Fruit fly (Drosophila melanogaster) whole organism, embryonic: ENCODE data around the gene ana1.

Experiments
- Ada2b ChIP-seq: fragments of 200-800 bp; sonication (Bioruptor generic); IDR thresholded peaks from 2 replicates; pipeline ENCODE4 v1.3.6; 2022; ENCODE audit warnings: missing biosample characterization, missing genetic modification characterization
- Adf1 ChIP-seq: fragments of 200-800 bp; sonication (Bioruptor generic); IDR thresholded peaks from 2 replicates; pipeline ENCODE4 v1.3.6; 2022; ENCODE audit warnings: missing biosample characterization, missing genetic modification characterization
- CG1024 ChIP-seq: fragments of 200-800 bp; sonication (Bioruptor generic); IDR thresholded peaks from 2 replicates; pipeline ENCODE4 v1.3.6; 2022; ENCODE audit warnings: missing biosample characterization, missing genetic modification characterization
- CG10321 ChIP-seq: fragments of 200-800 bp; sonication (Bioruptor generic); IDR thresholded peaks from 2 replicates; pipeline ENCODE4 v1.3.6; 2022; ENCODE audit warnings: missing biosample characterization, missing genetic modification characterization
- CG12299 ChIP-seq: fragments of 200-800 bp; sonication (Bioruptor generic); optimal IDR thresholded peaks from 2 replicates; lab custom pipeline; 2018; ENCODE audit warnings: missing biosample characterization, mild to moderate bottlenecking, missing genetic modification characterization
- CG12659 ChIP-seq: fragments of 200-800 bp; sonication (Bioruptor generic); optimal IDR thresholded peaks from 3 replicates; lab custom pipeline; 2017; ENCODE audit warnings: mild to moderate bottlenecking, missing biosample characterization, missing genetic modification reagents, missing genetic modification characterization
- CG13894 ChIP-seq: fragments of 200-800 bp; sonication (Bioruptor generic); optimal IDR thresholded peaks from 3 replicates; lab custom pipeline; 2018; ENCODE audit warnings: missing biosample characterization, mild to moderate bottlenecking, missing genetic modification characterization, moderate library complexity
- CG14667 ChIP-seq: fragments of 200-800 bp; sonication (Bioruptor generic); IDR thresholded peaks from 2 replicates; pipeline ENCODE4 v1.3.6; 2022; ENCODE audit warnings: missing biosample characterization, missing genetic modification characterization
- CG15073 ChIP-seq: fragments of 200-800 bp; sonication (Bioruptor generic); optimal IDR thresholded peaks from 2 replicates; lab custom pipeline; 2016; ENCODE audit warnings: missing biosample characterization, missing genetic modification characterization
- CG17359 ChIP-seq: fragments of 200-800 bp; sonication (Bioruptor generic); optimal IDR thresholded peaks from 3 replicates; lab custom pipeline; 2018; ENCODE audit warnings: missing biosample characterization, mild to moderate bottlenecking, missing genetic modification characterization, moderate library complexity
- CG17568 ChIP-seq: fragments of 200-800 bp; sonication (Bioruptor generic); optimal IDR thresholded peaks from 2 replicates; lab custom pipeline; 2018; ENCODE audit warnings: missing biosample characterization, mild to moderate bottlenecking, missing genetic modification characterization, moderate library complexity
- CG3407 ChIP-seq: fragments of 200-800 bp; sonication (Bioruptor generic); optimal IDR thresholded peaks from 2 replicates; lab custom pipeline; 2018; ENCODE audit warnings: missing biosample characterization, mild to moderate bottlenecking, missing genetic modification characterization
- CG34376 ChIP-seq: fragments of 200-800 bp; sonication (Bioruptor generic); optimal IDR thresholded peaks from 2 replicates; lab custom pipeline; 2018; ENCODE audit warnings: missing biosample characterization, mild to moderate bottlenecking, missing genetic modification characterization
- CG34422 ChIP-seq: fragments of 200-800 bp; sonication (Bioruptor generic); IDR thresholded peaks from 3 replicates; pipeline ENCODE4 v1.3.6; 2022; ENCODE audit warnings: missing biosample characterization, missing genetic modification characterization
- CG6654 ChIP-seq: fragments of 200-800 bp; sonication (Bioruptor generic); optimal IDR thresholded peaks from 2 replicates; lab custom pipeline; 2017; ENCODE audit warnings: missing biosample characterization, mild to moderate bottlenecking, missing genetic modification characterization
- CG7556 ChIP-seq: fragments of 200-800 bp; sonication (Bioruptor generic); optimal IDR thresholded peaks from 2 replicates; lab custom pipeline; 2017; ENCODE audit warnings: missing biosample characterization, mild to moderate bottlenecking, missing genetic modification characterization
- CG8388 ChIP-seq: fragments of 200-800 bp; sonication (Bioruptor generic); optimal IDR thresholded peaks from 2 replicates; lab custom pipeline; 2019; ENCODE audit warnings: missing biosample characterization, mild to moderate bottlenecking, missing genetic modification characterization, moderate library complexity
- CG8924 ChIP-seq: fragments of 200-800 bp; optimal IDR thresholded peaks from 3 replicates; lab custom pipeline; 2019; ENCODE audit warnings: missing biosample characterization, mild to moderate bottlenecking, missing genetic modification characterization, moderate library complexity
- CG8944 ChIP-seq: fragments of 200-800 bp; sonication (Bioruptor generic); optimal IDR thresholded peaks from 3 replicates; lab custom pipeline; 2016; ENCODE audit warnings: missing biosample characterization, missing genetic modification characterization
- CG9876 ChIP-seq: fragments of 200-800 bp; sonication (Bioruptor generic); optimal IDR thresholded peaks from 2 replicates; lab custom pipeline; 2016; ENCODE audit warnings: missing biosample characterization, missing genetic modification characterization
- Dfd ChIP-seq, 2 experiments: fragments of >200 bp; optimal IDR thresholded peaks; 2 replicates each; lab custom pipeline; 2017; ENCODE audit warnings: missing biosample characterization in 2 of 2, missing genetic modification characterization in 2 of 2
- Dip2 ChIP-seq: fragments of 200-800 bp; sonication (Bioruptor generic); IDR thresholded peaks from 2 replicates; pipeline ENCODE4 v1.3.6; 2022; ENCODE audit warnings: missing biosample characterization, missing genetic modification characterization
- Doc2 ChIP-seq: fragments of 200-800 bp; sonication (Bioruptor generic); IDR thresholded peaks from 2 replicates; pipeline ENCODE4 v1.3.6; 2022; ENCODE audit warnings: missing biosample characterization, missing genetic modification characterization
- Doc3 ChIP-seq: fragments of 200-800 bp; sonication (Bioruptor generic); IDR thresholded peaks from 3 replicates; pipeline ENCODE4 v1.3.6; 2022; ENCODE audit warnings: missing biosample characterization, missing genetic modification characterization; ENCODE audit not compliant: partially characterized antibody
- Dp ChIP-seq: fragments of 200-800 bp; sonication (Bioruptor generic); optimal IDR thresholded peaks from 2 replicates; lab custom pipeline; 2018; ENCODE audit warnings: missing biosample characterization, mild to moderate bottlenecking, missing genetic modification characterization, moderate library complexity
- E2f1 ChIP-seq: fragments of 200-800 bp; sonication (Bioruptor generic); IDR thresholded peaks from 2 replicates; pipeline ENCODE4 v1.3.6; 2022; ENCODE audit warnings: missing biosample characterization, missing genetic modification characterization
- Meics ChIP-seq: fragments of 200-800 bp; sonication (Bioruptor generic); optimal IDR thresholded peaks from 2 replicates; lab custom pipeline; 2017; ENCODE audit warnings: missing biosample characterization, mild to moderate bottlenecking, missing genetic modification characterization
- Oaz ChIP-seq: fragments of 200-800 bp; sonication (Bioruptor generic); IDR thresholded peaks from 2 replicates; pipeline ENCODE4 v1.3.6; 2022; ENCODE audit warnings: missing biosample characterization, missing genetic modification characterization
- Optix ChIP-seq: fragments of 200-800 bp; sonication (Bioruptor generic); IDR thresholded peaks from 3 replicates; pipeline ENCODE4 v1.3.6; 2022; ENCODE audit warnings: missing biosample characterization, missing genetic modification characterization
- TFAM ChIP-seq: fragments of 200-800 bp; sonication (Bioruptor generic); optimal IDR thresholded peaks from 2 replicates; lab custom pipeline; 2017; ENCODE audit warnings: missing biosample characterization, missing genetic modification characterization, inconsistent platforms
- YL-1 ChIP-seq: fragments of 200-800 bp; sonication (Bioruptor generic); optimal IDR thresholded peaks from 3 replicates; lab custom pipeline; 2017; ENCODE audit warnings: missing biosample characterization, mild to moderate bottlenecking, missing genetic modification characterization
- bsh ChIP-seq, 2 experiments: fragments of 200-800 bp; sonication (Bioruptor generic); optimal IDR thresholded peaks; 2 replicates each; lab custom pipeline; 2017 to 2018; ENCODE audit warnings: mild to moderate bottlenecking in 2 of 2, missing biosample characterization in 2 of 2, missing genetic modification characterization in 2 of 2, moderate library complexity in 1 of 2
- btn ChIP-seq: fragments of 200-800 bp; sonication (Bioruptor generic); optimal IDR thresholded peaks from 2 replicates; lab custom pipeline; 2016; ENCODE audit warnings: missing biosample characterization, missing genetic modification characterization
- chn ChIP-seq: fragments of 200-800 bp; sonication (Bioruptor generic); optimal IDR thresholded peaks from 2 replicates; lab custom pipeline; 2016; ENCODE audit warnings: missing biosample characterization, missing genetic modification characterization
- ci ChIP-seq: fragments of 200-800 bp; sonication (Bioruptor generic); IDR thresholded peaks from 3 replicates; pipeline ENCODE4 v1.3.6; 2022; ENCODE audit warnings: missing biosample characterization, missing genetic modification characterization
- dan ChIP-seq: fragments of 200-800 bp; sonication (Bioruptor generic); IDR thresholded peaks from 2 replicates; pipeline ENCODE4 v1.3.6; 2022; ENCODE audit warnings: missing biosample characterization, missing genetic modification characterization
- ewg ChIP-seq: fragments of 200-800 bp; sonication (Bioruptor generic); optimal IDR thresholded peaks from 3 replicates; lab custom pipeline; 2017; ENCODE audit warnings: mild to moderate bottlenecking, missing biosample characterization, missing genetic modification reagents, missing genetic modification characterization
- fd3F ChIP-seq: fragments of 200-800 bp; sonication (Bioruptor generic); optimal IDR thresholded peaks from 2 replicates; lab custom pipeline; 2018; ENCODE audit warnings: missing biosample characterization, mild to moderate bottlenecking, missing genetic modification characterization, moderate library complexity
- fru ChIP-seq: fragments of >200 bp; optimal IDR thresholded peaks from 2 replicates; lab custom pipeline; 2017
- gfzf ChIP-seq: fragments of 200-800 bp; sonication (Bioruptor generic); optimal IDR thresholded peaks from 2 replicates; lab custom pipeline; 2016; ENCODE audit warnings: missing biosample characterization, mild to moderate bottlenecking, missing genetic modification characterization, moderate library complexity
- ham ChIP-seq: fragments of 200-800 bp; sonication (Bioruptor generic); IDR thresholded peaks from 2 replicates; pipeline ENCODE4 v1.3.6; 2022; ENCODE audit warnings: missing biosample characterization, missing genetic modification characterization
- lola ChIP-seq, 3 experiments: fragments of >200 bp in 2 of 3; fragments of 200-800 bp in 1 of 3; sonication (Bioruptor generic) in 1 of 3; optimal IDR thresholded peaks; 2 replicates each; lab custom pipeline; 2017 to 2019; ENCODE audit warnings: missing biosample characterization in 3 of 3, missing genetic modification characterization in 3 of 3, mild to moderate bottlenecking in 1 of 3, moderate library complexity in 1 of 3
- nau ChIP-seq: fragments of 200-800 bp; sonication (Bioruptor generic); optimal IDR thresholded peaks from 3 replicates; lab custom pipeline; 2017; ENCODE audit warnings: missing biosample characterization, mild to moderate bottlenecking, missing genetic modification characterization, missing genetic modification reagents
- nerfin-2 ChIP-seq: fragments of 200-800 bp; sonication (Bioruptor generic); IDR thresholded peaks from 2 replicates; pipeline ENCODE4 v1.3.6; 2022; ENCODE audit warnings: missing biosample characterization, missing genetic modification characterization; ENCODE audit not compliant: partially characterized antibody
- oc ChIP-seq: fragments of 200-800 bp; sonication (Bioruptor generic); optimal IDR thresholded peaks from 2 replicates; lab custom pipeline; 2018; ENCODE audit warnings: missing biosample characterization, mild to moderate bottlenecking, missing genetic modification characterization, moderate library complexity
- org-1 ChIP-seq: fragments of 200-800 bp; sonication (Bioruptor generic); optimal IDR thresholded peaks from 2 replicates; lab custom pipeline; 2017; ENCODE audit warnings: missing biosample characterization, missing genetic modification characterization
- row ChIP-seq: fragments of 200-800 bp; sonication (Bioruptor generic); IDR thresholded peaks from 3 replicates; pipeline ENCODE4 v1.3.6; 2022; ENCODE audit warnings: missing biosample characterization, missing genetic modification characterization
- sd ChIP-seq: fragments of 200-800 bp; sonication (Bioruptor generic); optimal IDR thresholded peaks from 3 replicates; lab custom pipeline; 2018; ENCODE audit warnings: missing biosample characterization, mild to moderate bottlenecking, missing genetic modification characterization, moderate library complexity
- sr ChIP-seq: fragments of 200-800 bp; sonication (Bioruptor generic); IDR thresholded peaks from 3 replicates; pipeline ENCODE4 v1.3.6; 2022; ENCODE audit warnings: missing biosample characterization, missing genetic modification characterization
- vvl ChIP-seq: fragments of 200-800 bp; sonication (Bioruptor generic); IDR thresholded peaks from 2 replicates; pipeline ENCODE4 v1.3.6; 2022; ENCODE audit warnings: missing biosample characterization, missing genetic modification characterization
- wdn ChIP-seq: fragments of 200-800 bp; sonication (Bioruptor generic); IDR thresholded peaks from 2 replicates; pipeline ENCODE4 v1.3.6; 2022; ENCODE audit warnings: missing biosample characterization, missing genetic modification characterization
- zen2 ChIP-seq: fragments of 200-800 bp; sonication (Bioruptor generic); IDR thresholded peaks from 3 replicates; pipeline ENCODE4 v1.3.6; 2022; ENCODE audit warnings: missing biosample characterization, missing genetic modification characterization; ENCODE audit not compliant: partially characterized antibody

The ana1 gene

DNA sequence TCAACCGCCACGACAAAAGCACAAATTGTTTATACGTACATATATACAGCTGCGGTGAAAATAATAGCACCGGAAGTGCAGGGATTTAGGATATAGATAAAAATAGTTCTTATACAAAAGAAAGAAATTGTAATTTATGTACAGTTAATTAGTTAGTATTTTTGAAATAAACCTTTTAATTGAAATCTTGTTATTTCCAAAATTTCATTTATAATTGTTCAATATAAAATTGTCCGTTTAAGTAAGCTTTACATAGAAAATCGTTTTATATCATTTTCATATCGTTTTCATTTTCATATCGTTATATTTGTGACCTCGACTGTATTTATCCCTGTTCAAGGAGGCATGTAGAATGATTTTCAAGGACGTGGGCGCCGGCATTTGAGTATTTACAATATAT, 43.7 kb downstream of the ana1 start (continued):
- TF ChIP-seq CG34422 (GFP tag; lab: Robert Waterston, UW) (no peak), CG15073 (GFP tag; lab: Kevin White, UChicago) (no peak), row (peak; percentile 57), Ada2b (GFP tag; lab: Robert Waterston, UW) (0 out of 2 replicates have a peak, but pooled peaks have one; percentile 20), CG6654 (no peak), CG10321 (GFP tag; lab: Robert Waterston, UW) (no peak), YL-1 (GFP tag; lab: Kevin White, UChicago) (no peak), nau (GFP tag; lab: Kevin White, UChicago) (peak; percentile 33), CG17568 (GFP tag; lab: Kevin White, UChicago) (no peak), org-1 (GFP tag; lab: Kevin White, UChicago) (peak; percentile 67), Dfd (GFP tag; optimal IDR thresholded peaks at IDR 0.05; lab: Kevin White, UChicago) (no peak), CG17359 (tag; lab: Kevin White, UChicago) (peak; percentile 53), Adf1 (no peak), chn (GFP tag; lab: Kevin White, UChicago) (no peak), sr (no peak), CG8924 (tag; lab: Kevin White, UChicago) (peak; percentile 78), Dip2 (GFP tag; lab: Robert Waterston, UW) (no peak), wdn (GFP tag; lab: Robert Waterston, UW) (no peak), dan (GFP tag; lab: Robert Waterston, UW) (no peak), CG12299 (tag; lab: Kevin White, UChicago) (peak; percentile 62), vvl (GFP tag; lab: Robert Waterston, UW) (peak; percentile 31; the same call in 1 of the 2 replicates), CG8388 (GFP tag; lab: Kevin White, UChicago) (peak; percentile 16), CG13894 (tag; lab: Kevin White, UChicago) (peak; percentile 76), zen2 (GFP tag; lab: Robert Waterston, UW) (no peak), CG9876 (GFP tag; lab: Kevin White, UChicago) (no peak), CG34376 (GFP tag; lab: Kevin White, UChicago) (peak; percentile 79), E2f1 (GFP tag; lab: Robert Waterston, UW) (peak; percentile 51; the same call in 1 of the 2 replicates), fru (lab: Kevin White, UChicago) (no peak), bsh (GFP tag; optimal IDR thresholded peaks at IDR 0.05; lab: Kevin White, UChicago) (peak in 1 of 2 experiments; percentile 17), CG1024 (GFP tag; lab: Robert Waterston, UW) (no peak), CG8944 (GFP tag; lab: Kevin White, UChicago) (no peak), CG3407 (no peak), CG12659 (GFP tag; lab: Kevin White, UChicago) (peak; percentile 68), Dp (GFP tag; lab: Kevin White, UChicago) (no peak), fd3F (peak; percentile 30), gfzf (GFP tag; lab: Kevin White, UChicago) (no peak), Meics (peak; percentile 84), lola (GFP tag; optimal IDR thresholded peaks at IDR 0.05; lab: Kevin White, UChicago) (no peak), nerfin-2 (GFP tag; lab: Robert Waterston, UW) (no peak), Doc3 (GFP tag; lab: Robert Waterston, UW) (no peak), TFAM (GFP tag; lab: Kevin White, UChicago) (no peak), btn (GFP tag; lab: Kevin White, UChicago) (no peak), sd (tag; lab: Kevin White, UChicago) (peak; percentile 48), oc (no peak), CG14667 (GFP tag; lab: Robert Waterston, UW) (no peak), ewg (GFP tag; lab: Kevin White, UChicago) (no peak), Oaz (GFP tag; lab: Robert Waterston, UW) (no peak), Doc2 (no peak), Optix (no peak), CG7556 (peak; percentile 89), ci (GFP tag; lab: Robert Waterston, UW) (no peak), ham (GFP tag; lab: Robert Waterston, UW) (no peak)
